Fruit fly (Drosophila melanogaster) whole organism, wandering third instar larva: ENCODE data around the gene tup.

ENCODE experiments used
- CG32264 ChIP-seq: fragments of 200-800 bp; sonication (Bioruptor generic); optimal IDR thresholded peaks from 2 replicates; lab custom pipeline; 2016; ENCODE audit warnings: missing biosample characterization, missing genetic modification characterization
- Jra ChIP-seq: sonication (Bioruptor generic); optimal IDR thresholded peaks from 2 replicates; lab custom pipeline; 2016; ENCODE audit warnings: missing biosample characterization, missing genetic modification characterization
- dl ChIP-seq, 2 experiments: fragments of 175-275, 200-275 bp in 1 of 2; fragments of 200-275 bp in 1 of 2; sonication (Bioruptor generic); optimal IDR thresholded peaks; lab custom pipeline; 2018; ENCODE audit warnings: mild to moderate bottlenecking in 2 of 2, missing biosample characterization in 2 of 2, missing genetic modification characterization in 2 of 2, moderate library complexity in 2 of 2; ENCODE audit not compliant: partially characterized antibody in 2 of 2, insufficient read depth in 1 of 2
- h ChIP-seq: fragments of 200-800 bp; sonication (Bioruptor generic); optimal IDR thresholded peaks from 3 replicates; lab custom pipeline; 2016; ENCODE audit warnings: missing biosample characterization, mild to moderate bottlenecking, missing genetic modification characterization
- rgr ChIP-seq: fragments of 200-800 bp; sonication (Bioruptor generic); optimal IDR thresholded peaks from 3 replicates; lab custom pipeline; 2016; ENCODE audit warnings: missing biosample characterization, mild to moderate bottlenecking, missing genetic modification characterization
- usp ChIP-seq: fragments of >200 bp; optimal IDR thresholded peaks from 2 replicates; lab custom pipeline; 2017; ENCODE audit warnings: missing biosample characterization, missing genetic modification characterization

dm6 chr2L:18819044-18819443, 62.0 kb downstream of the tup start, which contains the start of gene Ugt36F1:
- TF ChIP-seq CG32264 (GFP tag; lab: Kevin White, UChicago) (no peak), dl (GFP tag; optimal IDR thresholded peaks at IDR 0.05; lab: Kevin White, UChicago; ENCODE audit: insufficient read depth in 1 of 2, partially characterized antibody in 2 of 2) (no peak), rgr (GFP tag; lab: Kevin White, UChicago) (no peak), Jra (GFP tag; lab: Kevin White, UChicago) (no peak), h (no peak), usp (no peak)
